Fruit fly (Drosophila melanogaster) whole organism, prepupa: ENCODE measurements around the gene CG7872.

Experiments
- CG11902 ChIP-seq: fragments of 200-800 bp; sonication (Bioruptor generic); optimal IDR thresholded peaks from 3 replicates; lab custom pipeline; 2016; ENCODE audit warnings: missing biosample characterization, missing genetic modification characterization
- CG6276 ChIP-seq: fragments of 200-800 bp; sonication (Bioruptor generic); optimal IDR thresholded peaks from 2 replicates; lab custom pipeline; 2017; ENCODE audit warnings: missing biosample characterization, mild to moderate bottlenecking, missing genetic modification characterization
- Eip93F ChIP-seq: fragments of 200-800 bp; sonication (Bioruptor generic); optimal IDR thresholded peaks from 2 replicates; lab custom pipeline; 2016; ENCODE audit warnings: missing biosample characterization, mild to moderate bottlenecking, missing genetic modification characterization
- Ets21C ChIP-seq: fragments of 200-800 bp; sonication (Bioruptor generic); optimal IDR thresholded peaks from 3 replicates; lab custom pipeline; 2016; ENCODE audit warnings: missing biosample characterization, missing genetic modification characterization
- Hr38 ChIP-seq: sonication (Bioruptor generic); optimal IDR thresholded peaks from 2 replicates; lab custom pipeline; 2016; ENCODE audit warnings: missing biosample characterization, missing genetic modification characterization
- Lpt ChIP-seq: fragments of 200-800 bp; sonication (Bioruptor generic); optimal IDR thresholded peaks from 3 replicates; lab custom pipeline; 2016; ENCODE audit warnings: missing biosample characterization, missing genetic modification characterization
- Met ChIP-seq: fragments of 200-800 bp; sonication (Bioruptor generic); optimal IDR thresholded peaks from 3 replicates; lab custom pipeline; 2016; ENCODE audit warnings: missing biosample characterization, missing genetic modification characterization
- dsx ChIP-seq: fragments of 200-800 bp; optimal IDR thresholded peaks from 3 replicates; lab custom pipeline; 2019; ENCODE audit warnings: missing biosample characterization, mild to moderate bottlenecking, missing genetic modification characterization, moderate library complexity; ENCODE audit not compliant: poor library complexity, severe bottlenecking
- eg ChIP-seq: fragments of 200-800 bp; sonication (Bioruptor generic); IDR thresholded peaks from 3 replicates; pipeline ENCODE4 v1.3.6; 2022; ENCODE audit warnings: missing biosample characterization, missing genetic modification characterization
- ss ChIP-seq, 2 experiments: fragments of 200-800 bp; sonication (Bioruptor generic); optimal IDR thresholded peaks; 2 replicates in 1 of 2; 3 replicates in 1 of 2; lab custom pipeline; 2017 to 2018; ENCODE audit warnings: mild to moderate bottlenecking in 2 of 2, missing biosample characterization in 2 of 2, missing genetic modification characterization in 2 of 2, moderate library complexity in 1 of 2
- topi ChIP-seq: fragments of 200-800 bp; sonication (Bioruptor generic); optimal IDR thresholded peaks from 3 replicates; lab custom pipeline; 2016; ENCODE audit warnings: missing biosample characterization, missing genetic modification characterization
- vri ChIP-seq: fragments of 200-800 bp; sonication (Bioruptor generic); optimal IDR thresholded peaks from 3 replicates; lab custom pipeline; 2016; ENCODE audit warnings: missing biosample characterization, mild to moderate bottlenecking, missing genetic modification characterization

DNA sequence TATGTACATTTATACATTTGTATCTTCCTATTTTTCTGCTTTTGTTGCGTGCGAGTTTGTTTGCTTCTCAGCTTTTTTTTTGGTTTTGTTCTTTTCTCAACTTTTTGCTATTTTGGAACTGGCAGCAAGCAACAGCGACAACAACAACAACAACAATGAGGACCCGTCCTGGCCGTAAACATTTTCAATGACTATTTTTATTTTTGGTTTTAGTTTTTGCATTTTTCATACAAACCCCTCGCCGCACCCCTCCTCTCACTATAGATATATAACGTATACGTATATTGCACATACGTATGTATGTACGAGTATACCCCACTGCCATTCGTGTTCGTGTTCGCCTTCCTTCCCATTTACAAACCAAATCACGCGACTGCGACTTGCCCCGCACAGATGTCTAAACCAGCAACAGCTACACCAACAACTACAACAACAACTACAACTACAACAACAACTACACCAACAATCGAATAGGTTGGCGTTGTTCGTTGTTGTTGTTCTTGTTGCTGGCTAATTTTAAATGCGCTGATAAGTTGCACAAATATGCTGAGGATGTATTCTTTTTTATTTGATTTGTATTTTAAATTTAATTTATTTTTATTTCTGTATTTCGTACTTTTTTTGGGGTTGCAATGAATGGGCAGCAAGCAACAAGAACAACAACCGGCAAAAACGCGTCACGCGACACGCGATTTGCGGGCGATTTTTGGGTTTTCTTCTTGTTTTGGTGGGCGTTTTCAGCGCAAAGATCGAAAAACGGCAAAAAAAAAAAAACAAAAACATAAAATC lies 42.6 kb downstream of the CG7872 start:
- TF ChIP-seq Met (GFP tag; lab: Kevin White, UChicago) (no peak), CG6276 (GFP tag; lab: Kevin White, UChicago) (peak; percentile 71), Hr38 (GFP tag; lab: Kevin White, UChicago) (no peak), Ets21C (GFP tag; lab: Kevin White, UChicago) (no peak), CG11902 (GFP tag; lab: Kevin White, UChicago) (no peak), topi (GFP tag; lab: Kevin White, UChicago) (no peak), eg (GFP tag; lab: Robert Waterston, UW) (peak; percentile 74), Lpt (peak; percentile 25), Eip93F (GFP tag; lab: Kevin White, UChicago) (no peak), ss (GFP tag; optimal IDR thresholded peaks at IDR 0.05; lab: Kevin White, UChicago) (peak; percentile 75 to 92), dsx (GFP tag; lab: Kevin White, UChicago) (peak; percentile 26), vri (GFP tag; lab: Kevin White, UChicago) (no peak)
